Worm (Caenorhabditis elegans) whole organism, L3 larva: ENCODE data around the gene nhr-291.

ENCODE experiments used
- R02D3.7 ChIP-seq: fragments of 150-350 bp; optimal IDR thresholded peaks from 2 replicates; lab custom pipeline; 2014; ENCODE audit warnings: missing biosample characterization, missing genetic modification characterization
- ama-1 ChIP-seq: fragments of 150-350 bp; optimal IDR thresholded peaks from 2 replicates; lab custom pipeline; 2018
- ceh-16 ChIP-seq: sonication (generic microtip); optimal IDR thresholded peaks from 2 replicates; lab custom pipeline; 2017; ENCODE audit warnings: missing biosample characterization, missing genetic modification characterization
- ceh-28 ChIP-seq: fragments of 150-350 bp; optimal IDR thresholded peaks from 2 replicates; lab custom pipeline; 2014; ENCODE audit warnings: missing biosample characterization, missing genetic modification reagents, missing genetic modification characterization
- ceh-82 ChIP-seq: fragments of 150-350 bp; optimal IDR thresholded peaks from 2 replicates; lab custom pipeline; 2014; ENCODE audit warnings: missing biosample characterization, missing genetic modification characterization
- ceh-9 ChIP-seq: sonication (generic microtip); optimal IDR thresholded peaks from 2 replicates; lab custom pipeline; 2018; ENCODE audit warnings: missing biosample characterization, missing genetic modification characterization
- daf-12 ChIP-seq: fragments of 150-350 bp; optimal IDR thresholded peaks from 2 replicates; lab custom pipeline; 2014; ENCODE audit warnings: missing biosample characterization, missing genetic modification reagents, missing genetic modification characterization
- elt-1 ChIP-seq: fragments of 150-350 bp; optimal IDR thresholded peaks from 2 replicates; lab custom pipeline; 2014; ENCODE audit warnings: missing biosample characterization, missing genetic modification characterization
- elt-2 ChIP-seq: sonication (generic microtip); optimal IDR thresholded peaks from 2 replicates; lab custom pipeline; 2016; ENCODE audit warnings: missing genetic modification reagents, mild to moderate bottlenecking, missing genetic modification characterization, missing compliant biosample characterization
- elt-3 ChIP-seq, 3 experiments: fragments of 150-350 bp in 1 of 3; sonication (generic microtip) in 2 of 3; optimal IDR thresholded peaks; 2 replicates in 2 of 3; 4 replicates in 1 of 3; lab custom pipeline; 2014 to 2017; ENCODE audit warnings: missing biosample characterization in 3 of 3, missing genetic modification characterization in 3 of 3
- eor-1 ChIP-seq, 2 experiments: fragments of 150-350 bp; optimal IDR thresholded peaks; 2 replicates each; lab custom pipeline; 2014 to 2018; ENCODE audit warnings: missing biosample characterization in 2 of 2, missing genetic modification characterization in 2 of 2
- fkh-2 ChIP-seq: fragments of 150-350 bp; optimal IDR thresholded peaks from 2 replicates; lab custom pipeline; 2014; ENCODE audit warnings: missing biosample characterization, missing genetic modification reagents, missing genetic modification characterization
- fos-1 ChIP-seq: fragments of 150-350 bp; optimal IDR thresholded peaks from 2 replicates; lab custom pipeline; 2014; ENCODE audit warnings: missing biosample characterization, missing genetic modification characterization
- jun-1 ChIP-seq: fragments of 150-350 bp; optimal IDR thresholded peaks from 2 replicates; lab custom pipeline; 2014; ENCODE audit warnings: missing biosample characterization, missing genetic modification reagents, missing genetic modification characterization
- lin-15B ChIP-seq: fragments of 150-350 bp; optimal IDR thresholded peaks from 2 replicates; lab custom pipeline; 2014; ENCODE audit warnings: missing biosample characterization, missing genetic modification characterization
- lin-39 ChIP-seq: fragments of 150-350 bp; optimal IDR thresholded peaks from 2 replicates; lab custom pipeline; 2018; ENCODE audit warnings: missing biosample characterization, missing genetic modification reagents, missing genetic modification characterization
- lsy-12 ChIP-seq: sonication (generic microtip); optimal IDR thresholded peaks from 2 replicates; lab custom pipeline; 2016; ENCODE audit warnings: mild to moderate bottlenecking, missing genetic modification characterization, missing compliant biosample characterization
- mml-1 ChIP-seq: fragments of 150-350 bp; sonication (generic microtip); optimal IDR thresholded peaks from 3 replicates; lab custom pipeline; 2014; ENCODE audit warnings: missing biosample characterization, missing genetic modification characterization
- nfya-1 ChIP-seq: sonication (generic microtip); optimal IDR thresholded peaks from 2 replicates; lab custom pipeline; 2017; ENCODE audit warnings: missing genetic modification characterization, mild to moderate bottlenecking, missing compliant biosample characterization, antibody characterized with exemption, moderate library complexity; ENCODE audit not compliant: insufficient read depth
- nhr-11 ChIP-seq: fragments of 150-350 bp; optimal IDR thresholded peaks from 2 replicates; lab custom pipeline; 2014; ENCODE audit warnings: missing biosample characterization, missing genetic modification characterization
- nhr-23 ChIP-seq: fragments of 150-350 bp; optimal IDR thresholded peaks from 2 replicates; lab custom pipeline; 2014; ENCODE audit warnings: missing biosample characterization, missing genetic modification reagents, missing genetic modification characterization
- nhr-25 ChIP-seq: sonication (generic microtip); optimal IDR thresholded peaks from 2 replicates; lab custom pipeline; 2017; ENCODE audit warnings: missing biosample characterization, missing genetic modification characterization
- pha-4 ChIP-seq: fragments of 150-350 bp; optimal IDR thresholded peaks from 2 replicates; lab custom pipeline; 2014; ENCODE audit warnings: missing biosample characterization, missing genetic modification reagents, missing genetic modification characterization
- pqm-1 ChIP-seq: fragments of 150-350 bp; optimal IDR thresholded peaks from 2 replicates; lab custom pipeline; 2017; ENCODE audit warnings: missing biosample characterization, missing genetic modification characterization, inconsistent platforms
- sea-2 ChIP-seq: fragments of 150-350 bp; sonication (generic microtip); optimal IDR thresholded peaks from 4 replicates; lab custom pipeline; 2014; ENCODE audit warnings: missing biosample characterization, missing genetic modification reagents, missing genetic modification characterization
- snpc-4 ChIP-seq: fragments of 150-350 bp; optimal IDR thresholded peaks from 2 replicates; lab custom pipeline; 2014; ENCODE audit warnings: missing biosample characterization, missing genetic modification characterization
- unc-62 ChIP-seq: fragments of 150-350 bp; sonication (generic microtip); optimal IDR thresholded peaks from 4 replicates; lab custom pipeline; 2014; ENCODE audit warnings: missing biosample characterization, missing genetic modification reagents, missing genetic modification characterization
- zag-1 ChIP-seq: fragments of 150-350 bp; optimal IDR thresholded peaks from 2 replicates; lab custom pipeline; 2014; ENCODE audit warnings: missing biosample characterization, missing genetic modification characterization
- ztf-11 ChIP-seq: fragments of 150-350 bp; optimal IDR thresholded peaks from 2 replicates; lab custom pipeline; 2014; ENCODE audit warnings: missing biosample characterization, missing genetic modification characterization

The nhr-291 gene

DNA sequence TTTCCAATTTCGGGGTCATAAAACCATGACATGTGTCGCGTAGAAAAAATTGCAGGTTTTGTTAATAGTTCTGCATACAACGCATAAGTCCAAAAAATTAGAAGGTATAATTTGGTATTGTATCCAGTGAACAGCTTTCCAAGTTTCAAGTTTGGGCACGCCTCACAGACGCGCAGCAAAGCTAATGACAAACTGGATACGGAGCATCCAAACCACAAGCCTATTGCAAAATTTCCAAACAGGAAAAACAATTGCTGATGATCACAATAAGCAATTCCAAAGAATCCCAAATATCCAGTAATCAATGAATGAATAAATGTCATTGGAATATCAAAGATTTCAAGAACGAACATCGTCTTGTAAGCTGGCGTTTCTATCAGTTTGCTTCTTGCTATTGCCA lies 5.2 kb upstream of the nhr-291 start:
- TF ChIP-seq snpc-4: no peak
- TF ChIP-seq pha-4: no peak
- no peak for TF ChIP-seq fos-1 (tag; lab: Kevin White, UChicago)
- no peak for TF ChIP-seq fkh-2 (tag; lab: Kevin White, UChicago)
- TF ChIP-seq nfya-1 (tag; lab: Kevin White, UChicago): no peak
- TF ChIP-seq lin-39 (tag; lab: Kevin White, UChicago): no peak
- no peak for TF ChIP-seq jun-1
- no peak for TF ChIP-seq sea-2 (GFP tag; lab: Kevin White, UChicago)
- TF ChIP-seq ztf-11: no peak
- TF ChIP-seq nhr-23 (tag; lab: Kevin White, UChicago): no peak
- TF ChIP-seq, all 47 proteins: peak for 0

DNA sequence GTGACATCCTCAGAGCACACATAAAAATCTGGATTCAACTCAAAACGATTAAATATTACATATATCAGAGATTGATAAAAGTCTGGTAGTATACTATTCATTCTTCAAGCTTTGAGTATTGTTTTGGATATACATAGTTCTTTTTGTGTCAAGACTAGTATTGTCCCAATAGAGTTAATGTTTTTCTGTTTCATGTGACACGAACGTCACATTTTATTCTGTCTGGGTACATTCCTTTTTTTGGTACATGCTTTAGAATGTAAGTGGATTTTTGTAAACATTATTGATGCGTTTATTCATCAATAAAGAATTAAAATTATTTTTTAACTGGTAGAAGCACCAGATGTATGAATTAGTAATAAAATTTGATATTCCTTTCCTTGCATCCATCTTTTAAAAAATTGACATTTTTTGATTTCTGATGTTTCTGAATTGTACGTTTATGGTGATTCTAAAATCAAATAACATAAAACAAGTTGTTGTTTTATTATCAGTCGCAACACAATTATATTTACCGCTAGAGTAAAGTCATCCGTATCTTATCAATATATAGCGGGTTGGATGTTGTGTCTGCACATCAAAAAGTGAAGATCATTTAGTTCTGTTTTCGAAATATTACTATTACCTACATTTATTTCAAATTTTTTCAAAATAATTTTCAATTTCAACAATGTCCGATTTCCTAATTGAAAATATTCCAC lies 2.8 kb upstream of the nhr-291 start, which contains the start of the genes srt-22 and nhr-246:
Gene srt-22 (minus strand): TSS at position 101 of the 701 bp plus-strand sequence.
Gene nhr-246 (plus strand): TSS at position 651 of the 701 bp plus-strand sequence.
- TF ChIP-seq elt-3 (tag; optimal IDR thresholded peaks at IDR 0.05; lab: Kevin White, UChicago): no peak
- no peak for TF ChIP-seq ceh-28
- TF ChIP-seq elt-2 (tag; lab: Kevin White, UChicago): peak; percentile 6
- TF ChIP-seq pqm-1 (tag; lab: Kevin White, UChicago): peak; percentile 30

DNA sequence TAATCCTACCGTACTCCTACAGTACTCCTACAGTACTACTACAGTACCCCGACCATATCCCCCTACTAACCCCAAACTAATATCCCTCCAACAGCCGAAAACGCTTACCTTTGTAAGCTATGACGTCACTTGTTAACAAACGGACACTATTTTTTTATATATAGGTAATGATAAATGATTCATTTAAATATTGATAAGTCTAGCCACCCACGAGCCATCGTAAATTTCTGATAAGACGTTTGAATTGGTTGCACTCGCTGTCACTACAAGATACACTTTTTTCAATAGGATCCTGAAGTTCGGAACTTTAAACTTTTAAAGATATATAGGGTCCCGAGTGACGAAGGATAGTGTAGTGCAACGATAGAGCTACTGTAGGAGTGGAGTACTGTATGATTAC lies 3.9 kb downstream of the nhr-291 start, which contains the start of gene nhr-247:
Gene nhr-247 (plus strand): TSS at position 330 of the 400 bp plus-strand sequence.
- peak; percentile 9 for TF ChIP-seq pqm-1 (tag; lab: Kevin White, UChicago)
- peak; percentile 59 for TF ChIP-seq elt-2 (tag; lab: Kevin White, UChicago)

DNA sequence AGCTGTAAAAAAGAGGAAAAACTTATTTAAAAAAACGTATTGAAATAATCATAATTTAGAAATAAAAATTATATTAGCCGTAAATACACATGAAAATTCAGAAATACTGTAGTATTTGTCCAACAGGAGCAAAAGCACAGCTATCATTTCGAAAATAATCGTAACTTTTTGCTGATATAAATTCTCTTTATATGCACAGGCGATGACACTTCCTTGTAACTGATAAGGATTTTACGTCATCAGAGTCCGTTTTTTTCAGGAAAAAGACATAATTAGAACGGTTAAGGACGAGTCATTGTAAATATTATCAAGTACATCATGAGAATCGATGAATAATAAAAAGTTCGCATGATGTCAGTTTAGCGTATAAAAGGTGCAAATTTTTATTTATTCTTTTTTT lies 4.7 kb downstream of the nhr-291 start:
- TF ChIP-seq pqm-1 (tag; lab: Kevin White, UChicago) (peak; percentile 63), unc-62 (GFP tag; lab: Kevin White, UChicago) (no peak), nhr-25 (tag; lab: Kevin White, UChicago) (no peak), ztf-11 (no peak), ama-1 (no peak), fos-1 (tag; lab: Kevin White, UChicago) (no peak), R02D3.7 (no peak), ceh-16 (tag; lab: Kevin White, UChicago) (no peak), zag-1 (tag; lab: Kevin White, UChicago) (no peak), ceh-28 (no peak), nfya-1 (tag; lab: Kevin White, UChicago) (no peak), lin-15B (tag; lab: Kevin White, UChicago) (no peak), fkh-2 (tag; lab: Kevin White, UChicago) (no peak), elt-2 (tag; lab: Kevin White, UChicago) (peak; percentile 85)

DNA sequence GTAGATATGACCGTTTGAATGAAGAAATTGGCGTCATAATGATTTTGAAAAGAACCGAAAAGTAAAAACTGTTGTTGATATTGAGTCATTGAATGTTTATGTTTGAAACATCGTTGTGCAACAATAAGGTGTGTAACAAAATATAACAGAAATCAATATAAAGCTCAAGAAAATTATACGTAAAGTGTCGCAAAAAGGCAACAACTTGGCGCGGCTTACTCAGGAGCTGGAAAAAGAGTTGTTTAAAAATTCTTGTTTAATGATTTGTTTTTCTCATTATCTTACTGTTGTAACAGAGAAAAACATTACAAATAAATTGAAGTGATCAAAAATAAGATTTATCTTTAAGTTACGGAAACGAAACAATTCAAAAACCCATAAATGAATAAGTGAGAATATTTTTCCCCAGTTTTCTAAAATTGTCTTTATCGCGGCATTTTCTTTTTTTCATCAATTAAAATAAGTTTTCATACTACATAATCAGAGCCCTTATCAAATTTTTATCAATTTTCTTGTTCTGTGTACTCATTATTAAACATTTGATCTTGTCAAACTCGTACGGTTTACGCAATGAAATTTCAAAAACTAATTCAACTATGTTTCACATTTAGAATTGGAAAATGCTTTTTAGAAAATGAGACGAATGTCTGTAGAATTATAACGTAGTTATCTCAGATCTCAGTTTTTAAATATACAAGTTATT lies 9.1 kb downstream of the nhr-291 start, which contains the start of gene ZK1037.6:
Gene ZK1037.6 (minus strand): TSS at position 51 of the 703 bp plus-strand sequence.
- TF ChIP-seq ceh-82 (tag; lab: Kevin White, UChicago): no peak
- no peak for TF ChIP-seq nhr-11 (tag; lab: Kevin White, UChicago)
- TF ChIP-seq daf-12 (tag; lab: Kevin White, UChicago): no peak
- TF ChIP-seq fkh-2 (tag; lab: Kevin White, UChicago): no peak
- no peak for TF ChIP-seq pqm-1 (tag; lab: Kevin White, UChicago)
- TF ChIP-seq nhr-25 (tag; lab: Kevin White, UChicago): no peak
- TF ChIP-seq elt-2 (tag; lab: Kevin White, UChicago): peak; percentile 75
- TF ChIP-seq jun-1: peak; percentile 30
- no peak for TF ChIP-seq snpc-4
- TF ChIP-seq mml-1: no peak
- TF ChIP-seq elt-1 (tag; lab: Kevin White, UChicago): no peak
- TF ChIP-seq pha-4: no peak
- no peak for TF ChIP-seq lsy-12 (tag; lab: Kevin White, UChicago)
- TF ChIP-seq ceh-9: no peak
- TF ChIP-seq eor-1 (tag; optimal IDR thresholded peaks at IDR 0.05; lab: Kevin White, UChicago): no peak
- no peak for TF ChIP-seq sea-2 (GFP tag; lab: Kevin White, UChicago)
- TF ChIP-seq, all 47 proteins: peak for 2
